Worm (Caenorhabditis elegans): Measurements from ENCODE around the gene ZC518.8.

Gene ZC518.8

DNA sequence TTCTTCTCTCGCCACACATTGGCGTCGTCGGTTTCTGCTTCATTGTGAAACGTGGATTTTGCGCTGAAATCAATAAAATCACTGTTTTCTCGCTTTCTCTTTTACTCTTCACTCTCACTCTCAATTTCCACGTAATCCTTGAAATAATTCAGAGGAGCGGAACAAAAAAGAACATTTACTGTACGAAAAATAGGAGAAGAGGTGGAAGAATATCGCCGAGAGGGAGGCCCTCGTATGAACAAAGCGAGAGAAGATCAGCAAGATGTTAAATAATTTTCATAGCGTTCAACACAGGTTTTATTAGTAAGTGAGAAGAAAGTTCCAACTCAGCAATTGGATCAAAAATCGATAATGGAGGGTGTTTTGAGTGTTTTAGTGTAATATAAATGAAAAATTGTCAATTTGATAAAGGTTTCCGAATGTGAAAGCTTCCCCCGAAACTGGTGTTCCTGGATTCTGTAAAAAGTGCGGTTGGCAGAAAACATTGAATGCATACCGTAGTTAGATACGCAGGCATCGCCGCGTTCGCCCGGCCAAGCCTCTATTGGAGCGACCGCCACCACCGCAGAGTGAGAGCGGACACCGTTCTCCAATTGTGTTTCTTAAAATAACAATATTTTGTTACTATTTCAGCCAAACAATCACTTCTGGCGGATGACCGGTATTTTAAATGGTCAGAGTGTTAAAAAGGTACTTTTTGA, at the start of gene ZC518.8, which contains the start of gene ccr-4:
TSS of gene ZC518.8 (minus strand) at position 517 of the 701 bp plus-strand sequence.
TSS of gene ccr-4 (plus strand) at position 151 of the 701 bp plus-strand sequence.
- TF ChIP-seq elt-2 (tag; optimal IDR thresholded peaks at IDR 0.05) (peak; percentile 22), daf-12 (tag; optimal IDR thresholded peaks at IDR 0.05) (no peak), ztf-11 (tag; optimal IDR thresholded peaks at IDR 0.05) (no peak), lin-15B (tag; optimal IDR thresholded peaks at IDR 0.05) (peak; percentile 41), ama-1 (optimal IDR thresholded peaks at IDR 0.05) (peak; percentile 28), mdl-1 (tag; optimal IDR thresholded peaks at IDR 0.05) (no peak), pha-4 (tag; optimal IDR thresholded peaks at IDR 0.05) (peak; percentile 7), ceh-16 (tag; optimal IDR thresholded peaks at IDR 0.05) (no peak), sea-2 (GFP tag; optimal IDR thresholded peaks at IDR 0.05) (no peak), nfya-1 (tag; optimal IDR thresholded peaks at IDR 0.05; ENCODE audit: insufficient read depth) (peak; percentile 82), snpc-4 (tag; optimal IDR thresholded peaks at IDR 0.05) (peak; percentile 3), ceh-9 (tag; optimal IDR thresholded peaks at IDR 0.05) (no peak), lin-39 (tag; optimal IDR thresholded peaks at IDR 0.05) (no peak), lsy-12 (tag; optimal IDR thresholded peaks at IDR 0.05) (no peak)

DNA sequence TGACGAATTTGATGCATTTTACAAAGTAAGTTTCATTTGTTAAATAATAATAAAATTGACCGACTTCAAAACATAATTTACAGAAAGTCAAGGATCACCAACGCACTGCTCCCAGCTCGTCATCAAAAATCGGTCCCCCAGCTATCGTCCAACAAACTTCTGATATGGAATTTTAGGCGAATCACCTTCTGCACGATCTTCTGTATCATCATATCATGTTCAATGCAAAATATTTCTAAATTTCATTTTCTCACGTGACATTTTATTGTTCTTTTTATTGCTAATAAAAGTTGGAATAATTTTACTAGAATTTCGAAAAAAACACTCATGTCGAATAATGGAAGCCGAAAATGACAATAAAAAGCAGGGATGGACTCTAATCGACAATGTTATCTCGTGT, 48.5 kb upstream of the ZC518.8 start, which contains the start of gene acl-13:
TSS of gene acl-13 (plus strand) at position 301 of the 400 bp plus-strand sequence.
- no peak for TF ChIP-seq snpc-4 (tag; optimal IDR thresholded peaks at IDR 0.05)
- no peak for TF ChIP-seq eor-1 (tag; optimal IDR thresholded peaks at IDR 0.05)
- TF ChIP-seq sea-2 (GFP tag; optimal IDR thresholded peaks at IDR 0.05) = no peak
- TF ChIP-seq aly-2 (tag; optimal IDR thresholded peaks at IDR 0.05) = no peak
- TF ChIP-seq fkh-2 (tag; optimal IDR thresholded peaks at IDR 0.05) = no peak

DNA sequence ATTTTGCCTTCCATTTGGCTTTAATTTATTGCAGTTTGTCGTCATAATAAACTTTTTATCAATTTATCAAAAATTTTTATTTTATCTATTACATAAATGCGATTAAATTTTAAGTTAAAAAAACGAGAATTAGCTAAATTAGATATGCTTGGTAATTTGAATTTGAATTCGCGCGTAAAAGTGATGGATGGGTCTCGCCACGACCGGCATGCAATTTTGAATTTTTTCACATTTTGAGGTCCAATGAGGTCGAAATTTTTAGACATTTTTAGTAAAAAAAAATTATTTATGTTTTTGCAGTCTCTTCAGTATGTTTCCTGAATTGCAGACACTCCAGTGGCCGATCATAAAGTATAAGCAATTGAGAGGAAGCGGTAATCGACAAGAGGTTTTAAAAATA, 46.9 kb upstream of the ZC518.8 start, which contains the start of gene dsb-1:
TSS of gene dsb-1 (plus strand) at position 301 of the 400 bp plus-strand sequence.
- TF ChIP-seq elt-2 (tag; optimal IDR thresholded peaks at IDR 0.05) (no peak), ama-1 (optimal IDR thresholded peaks at IDR 0.05) (no peak), hmg-11 (tag; optimal IDR thresholded peaks at IDR 0.05) (no peak), tbx-2 (tag; optimal IDR thresholded peaks at IDR 0.05) (no peak), ceh-28 (tag; optimal IDR thresholded peaks at IDR 0.05) (no peak), nhr-25 (tag; optimal IDR thresholded peaks at IDR 0.05) (no peak), pha-4 (tag; optimal IDR thresholded peaks at IDR 0.05) (no peak)

DNA sequence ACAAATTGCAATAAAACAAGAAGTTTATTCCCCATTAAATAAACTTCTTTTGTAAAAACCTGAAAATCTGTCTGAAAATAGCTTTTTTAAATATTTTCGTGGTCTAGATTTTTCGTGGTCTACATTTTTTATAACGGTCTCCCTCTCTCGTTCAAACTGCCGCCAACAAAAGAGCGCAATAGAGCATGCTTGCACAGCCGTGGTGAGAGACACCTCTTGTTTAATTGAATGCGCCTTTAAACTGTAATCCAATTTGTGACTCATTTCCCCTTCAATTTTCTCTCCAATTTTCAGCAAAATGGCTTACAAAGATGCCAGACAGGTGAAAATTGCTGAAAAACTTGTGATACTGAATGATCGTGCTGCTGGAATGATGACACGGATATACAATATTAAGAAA, 42.4 kb upstream of the ZC518.8 start, which contains the start of gene gex-3:
TSS of gene gex-3 (plus strand) at position 295 of the 400 bp plus-strand sequence.
- TF ChIP-seq skn-1 (tag; optimal IDR thresholded peaks at IDR 0.05) = peak; percentile 37
- TF ChIP-seq elt-2 (tag; optimal IDR thresholded peaks at IDR 0.05) = peak; percentile 48
- TF ChIP-seq nhr-77 (tag; optimal IDR thresholded peaks at IDR 0.05) = no peak
- TF ChIP-seq nhr-67 (tag; optimal IDR thresholded peaks at IDR 0.05) = no peak
- TF ChIP-seq sea-2 (GFP tag; optimal IDR thresholded peaks at IDR 0.05) = no peak
- TF ChIP-seq fos-1 (tag; optimal IDR thresholded peaks at IDR 0.05) = no peak
- TF ChIP-seq nhr-28 (tag; optimal IDR thresholded peaks at IDR 0.05) = no peak
- no peak for TF ChIP-seq mdl-1 (tag; optimal IDR thresholded peaks at IDR 0.05)
- no peak for TF ChIP-seq eor-1 (tag; optimal IDR thresholded peaks at IDR 0.05)
- peak; percentile 98 for TF ChIP-seq lin-39 (tag; optimal IDR thresholded peaks at IDR 0.05)
- TF ChIP-seq nhr-11 (tag; optimal IDR thresholded peaks at IDR 0.05) = peak; percentile 9
- TF ChIP-seq ceh-28 (tag; optimal IDR thresholded peaks at IDR 0.05) = peak; percentile 46
- peak; percentile 6 for TF ChIP-seq ceh-82 (tag; optimal IDR thresholded peaks at IDR 0.05)
- peak; percentile 85 for TF ChIP-seq nhr-23 (tag; optimal IDR thresholded peaks at IDR 0.05)
- peak; percentile 55 for TF ChIP-seq R02D3.7 (tag; optimal IDR thresholded peaks at IDR 0.05)
- TF ChIP-seq ceh-16 (tag; optimal IDR thresholded peaks at IDR 0.05) = no peak
- no peak for TF ChIP-seq unc-62 (GFP tag; optimal IDR thresholded peaks at IDR 0.05)
- TF ChIP-seq nhr-76 (tag; optimal IDR thresholded peaks at IDR 0.05) = no peak
- no peak for TF ChIP-seq elt-1 (tag; optimal IDR thresholded peaks at IDR 0.05)
- no peak for TF ChIP-seq aly-2 (tag; optimal IDR thresholded peaks at IDR 0.05)
- no peak for TF ChIP-seq elt-3 (tag; optimal IDR thresholded peaks at IDR 0.05)
- TF ChIP-seq snpc-4 (tag; optimal IDR thresholded peaks at IDR 0.05) = peak; percentile 66
- TF ChIP-seq daf-12 (tag; optimal IDR thresholded peaks at IDR 0.05) = no peak
- TF ChIP-seq ZK546.5 (tag; optimal IDR thresholded peaks at IDR 0.05) = no peak
- no peak for TF ChIP-seq mml-1 (tag; optimal IDR thresholded peaks at IDR 0.05)
- peak; percentile 3 for TF ChIP-seq ama-1 (optimal IDR thresholded peaks at IDR 0.05)
- TF ChIP-seq ceh-9 (tag; optimal IDR thresholded peaks at IDR 0.05) = no peak
- TF ChIP-seq jun-1 (tag; optimal IDR thresholded peaks at IDR 0.05) = peak; percentile 30
- no peak for TF ChIP-seq egl-27 (tag; optimal IDR thresholded peaks at IDR 0.05)
- TF ChIP-seq tbx-2 (tag; optimal IDR thresholded peaks at IDR 0.05) = no peak
- TF ChIP-seq pqm-1 (tag; optimal IDR thresholded peaks at IDR 0.05) = peak; percentile 63
- TF ChIP-seq nhr-43 (tag; optimal IDR thresholded peaks at IDR 0.05; ENCODE audit: poor library complexity, severe bottlenecking) = peak; percentile 64
- peak; percentile 92 for TF ChIP-seq nfya-1 (tag; optimal IDR thresholded peaks at IDR 0.05; ENCODE audit: insufficient read depth)
- TF ChIP-seq fkh-2 (tag; optimal IDR thresholded peaks at IDR 0.05) = no peak
- no peak for TF ChIP-seq nhr-12 (tag; optimal IDR thresholded peaks at IDR 0.05)
- no peak for TF ChIP-seq zag-1 (tag; optimal IDR thresholded peaks at IDR 0.05)
- no peak for TF ChIP-seq nhr-237 (tag; optimal IDR thresholded peaks at IDR 0.05)
- peak; percentile 89 for TF ChIP-seq nhr-25 (tag; optimal IDR thresholded peaks at IDR 0.05)
- peak; percentile 81 for TF ChIP-seq fkh-10 (GFP tag; optimal IDR thresholded peaks at IDR 0.05)

All from whole organism, L3 larva.